Worm (Caenorhabditis elegans) whole organism, late embryonic: Measurements from ENCODE around the gene Y116A8C.19.

Experiments
- F13H6.1 ChIP-seq: sonication (generic microtip); optimal IDR thresholded peaks from 2 replicates; lab custom pipeline; 2016; ENCODE audit warnings: missing genetic modification characterization, missing compliant biosample characterization
- T23F11.4 ChIP-seq: fragments of 200-800 bp; sonication (Bioruptor generic); optimal IDR thresholded peaks from 2 replicates; lab custom pipeline; 2018; ENCODE audit warnings: mild to moderate bottlenecking, missing genetic modification characterization, missing compliant biosample characterization
- ceh-14 ChIP-seq: sonication (generic microtip); optimal IDR thresholded peaks from 2 replicates; lab custom pipeline; 2016; ENCODE audit warnings: missing genotype, missing genetic modification characterization, missing compliant biosample characterization
- ceh-2 ChIP-seq: sonication (generic microtip); optimal IDR thresholded peaks from 2 replicates; lab custom pipeline; 2016; ENCODE audit warnings: missing genotype, missing genetic modification characterization, missing compliant biosample characterization
- ceh-30 ChIP-seq: fragments of 150-350 bp; optimal IDR thresholded peaks from 2 replicates; lab custom pipeline; 2014; ENCODE audit warnings: missing biosample characterization, missing genetic modification characterization
- ceh-31 ChIP-seq: sonication (generic microtip); optimal IDR thresholded peaks from 2 replicates; lab custom pipeline; 2016; ENCODE audit warnings: missing genetic modification characterization, missing compliant biosample characterization
- ceh-34 ChIP-seq: sonication (generic microtip); optimal IDR thresholded peaks from 2 replicates; lab custom pipeline; 2016; ENCODE audit warnings: mild to moderate bottlenecking, missing genetic modification characterization, missing compliant biosample characterization
- ceh-6 ChIP-seq: fragments of 200-800 bp; sonication (Bioruptor generic); optimal IDR thresholded peaks from 2 replicates; lab custom pipeline; 2018; ENCODE audit warnings: mild to moderate bottlenecking, missing genetic modification characterization, missing compliant biosample characterization
- hlh-8 ChIP-seq: sonication (generic microtip); optimal IDR thresholded peaks from 2 replicates; lab custom pipeline; 2016; ENCODE audit warnings: missing genotype, missing genetic modification characterization, missing compliant biosample characterization
- mec-3 ChIP-seq: sonication (generic microtip); optimal IDR thresholded peaks from 2 replicates; lab custom pipeline; 2016; ENCODE audit warnings: borderline replicate concordance, missing genetic modification characterization, missing compliant biosample characterization
- nfya-1 ChIP-seq: sonication (generic microtip); optimal IDR thresholded peaks from 2 replicates; lab custom pipeline; 2017; ENCODE audit warnings: missing genetic modification characterization, mild to moderate bottlenecking, missing compliant biosample characterization, antibody characterized with exemption, moderate library complexity
- npax-4 ChIP-seq: sonication (generic microtip); optimal IDR thresholded peaks from 2 replicates; lab custom pipeline; 2016; ENCODE audit warnings: missing genetic modification characterization, missing compliant biosample characterization
- pqm-1 ChIP-seq: sonication (generic microtip); optimal IDR thresholded peaks from 2 replicates; lab custom pipeline; 2016; ENCODE audit warnings: missing genetic modification characterization, missing compliant biosample characterization
- tbx-2 ChIP-seq: sonication (generic microtip); optimal IDR thresholded peaks from 2 replicates; lab custom pipeline; 2016; ENCODE audit warnings: missing genetic modification characterization, missing compliant biosample characterization
- tbx-7 ChIP-seq: sonication (generic microtip); optimal IDR thresholded peaks from 2 replicates; lab custom pipeline; 2016; ENCODE audit warnings: missing genotype, missing genetic modification characterization, missing compliant biosample characterization
- unc-3 ChIP-seq, 2 experiments: fragments of 200-800 bp in 1 of 2; sonication (Bioruptor generic) in 1 of 2; sonication (generic microtip) in 1 of 2; conservative IDR thresholded peaks in 1 of 2; optimal IDR thresholded peaks in 1 of 2; 2 replicates each; pipeline versions ENCODE4 v1.3.6 to Lab custom; 2016 to 2022; ENCODE audit warnings: missing compliant biosample characterization in 2 of 2, missing genetic modification characterization in 2 of 2, missing genetic modification reagents in 1 of 2
- zip-5 ChIP-seq: sonication (generic microtip); optimal IDR thresholded peaks from 2 replicates; lab custom pipeline; 2016; ENCODE audit warnings: missing genetic modification characterization, missing compliant biosample characterization
- ztf-16 ChIP-seq: sonication (generic microtip); optimal IDR thresholded peaks from 2 replicates; lab custom pipeline; 2017; ENCODE audit warnings: missing genetic modification characterization, missing compliant biosample characterization

Y116A8C.19 gene

ce11 chrIV:16995425-16995824 is 44.0 kb downstream of the Y116A8C.19 start, which contains the start of gene rom-4 (continued):
- TF ChIP-seq mec-3 (tag; lab: Kevin White, UChicago) = peak; percentile 70
- TF ChIP-seq unc-3 (GFP tag; conservative IDR thresholded peaks at IDR 0.05; lab: Robert Waterston, UW) = 0 out of 2 replicates have a peak, but pooled peaks have one; percentile 15
- TF ChIP-seq unc-3 (tag; optimal IDR thresholded peaks at IDR 0.05; lab: Kevin White, UChicago) = no peak
- peak; percentile 17 for TF ChIP-seq ceh-34
- peak; percentile 71 for TF ChIP-seq zip-5 (tag; lab: Kevin White, UChicago)
- peak; percentile 10 for TF ChIP-seq nfya-1 (tag; lab: Kevin White, UChicago)
- peak; percentile 95 for TF ChIP-seq ceh-2 (tag; lab: Kevin White, UChicago)
- peak; percentile 85 for TF ChIP-seq tbx-7 (tag; lab: Kevin White, UChicago)
- no peak for TF ChIP-seq ztf-16 (tag; lab: Kevin White, UChicago)
- no peak for TF ChIP-seq ceh-6 (GFP tag; lab: Kevin White, UChicago)
- peak; percentile 65 for TF ChIP-seq hlh-8 (tag; lab: Kevin White, UChicago)
- TF ChIP-seq ceh-30 = peak; percentile 23
- TF ChIP-seq T23F11.4 (GFP tag; lab: Kevin White, UChicago) = no peak
- TF ChIP-seq npax-4 (tag; lab: Kevin White, UChicago) = no peak
- peak; percentile 84 for TF ChIP-seq tbx-2 (tag; lab: Kevin White, UChicago)
- TF ChIP-seq ceh-31 (tag; lab: Kevin White, UChicago) = peak; percentile 97
- peak; percentile 71 for TF ChIP-seq ceh-14 (tag; lab: Kevin White, UChicago)
- peak; percentile 15 for TF ChIP-seq F13H6.1 (tag; lab: Kevin White, UChicago)
- TF ChIP-seq pqm-1 (tag; lab: Kevin White, UChicago) = peak; percentile 34
- TF ChIP-seq, all 69 proteins: peak for 27
